Worm (Caenorhabditis elegans) whole organism, L4 larva: Measurements from ENCODE around the gene C50D2.1.

Source experiments
- F26F4.8 ChIP-seq: fragments of 200-800 bp; sonication (Bioruptor generic); conservative IDR thresholded peaks from 2 replicates; pipeline ENCODE4 v1.3.6; 2022; ENCODE audit warnings: missing genetic modification characterization, missing compliant biosample characterization
- Y105C5A.15 ChIP-seq: fragments of 200-800 bp; sonication (Bioruptor generic); IDR thresholded peaks from 2 replicates; pipeline ENCODE4 v1.3.6; 2022; ENCODE audit warnings: missing genetic modification characterization, missing compliant biosample characterization
- Y5F2A.4 ChIP-seq: fragments of 200-800 bp; sonication (Bioruptor generic); optimal IDR thresholded peaks from 2 replicates; lab custom pipeline; 2018; ENCODE audit warnings: mild to moderate bottlenecking, missing genetic modification characterization, missing compliant biosample characterization
- ZK337.2 ChIP-seq: fragments of 200-800 bp; sonication (Bioruptor generic); IDR thresholded peaks from 2 replicates; pipeline ENCODE4 v1.3.6; 2022; ENCODE audit warnings: missing genetic modification reagents, missing genetic modification characterization, missing compliant biosample characterization
- aha-1 ChIP-seq: fragments of 150-350 bp; peaks from one replicate; lab custom pipeline; 2014; ENCODE audit warnings: missing biosample characterization, missing genetic modification characterization
- aly-2 ChIP-seq: sonication (generic microtip); optimal IDR thresholded peaks from 2 replicates; lab custom pipeline; 2018; ENCODE audit warnings: missing biosample characterization, missing genetic modification characterization
- ceh-20 ChIP-seq: fragments of 200-800 bp; sonication (Bioruptor generic); IDR thresholded peaks from 2 replicates; pipeline ENCODE4 v1.3.6; 2022; ENCODE audit warnings: missing genetic modification reagents, missing genetic modification characterization, missing compliant biosample characterization
- ceh-44 ChIP-seq: fragments of 200-800 bp; sonication (Bioruptor generic); IDR thresholded peaks from 2 replicates; pipeline ENCODE4 v1.3.6; 2022; ENCODE audit warnings: missing genetic modification reagents, missing genetic modification characterization, missing compliant biosample characterization
- ceh-62 ChIP-seq: sonication (generic microtip); optimal IDR thresholded peaks from 2 replicates; lab custom pipeline; 2017; ENCODE audit warnings: missing biosample characterization, missing genetic modification characterization
- ctbp-1 ChIP-seq: fragments of 200-800 bp; sonication (Bioruptor generic); IDR thresholded peaks from 2 replicates; pipeline ENCODE4 v1.3.6; 2022; ENCODE audit warnings: missing genetic modification reagents, missing genetic modification characterization, missing compliant biosample characterization
- daf-16 ChIP-seq, 3 experiments: sonication (generic microtip); optimal IDR thresholded peaks; 2 replicates each; lab custom pipeline; 2016 to 2017; ENCODE audit warnings: missing genetic modification characterization in 3 of 3, missing genetic modification reagents in 3 of 3, mild to moderate bottlenecking in 2 of 3, missing compliant biosample characterization in 2 of 3, missing biosample characterization in 1 of 3, moderate library complexity in 1 of 3
- dmd-6 ChIP-seq: fragments of 200-800 bp; sonication (Bioruptor generic); IDR thresholded peaks from 2 replicates; pipeline ENCODE4 v1.3.6; 2022; ENCODE audit warnings: missing genetic modification reagents, missing genetic modification characterization, missing compliant biosample characterization
- dmd-8 ChIP-seq: fragments of 200-800 bp; sonication (Bioruptor generic); IDR thresholded peaks from 2 replicates; pipeline ENCODE4 v1.3.6; 2022; ENCODE audit warnings: missing genetic modification characterization, missing compliant biosample characterization
- dpl-1 ChIP-seq: fragments of 150-350 bp; optimal IDR thresholded peaks from 2 replicates; lab custom pipeline; 2014; ENCODE audit warnings: missing biosample characterization, missing genetic modification reagents, missing genetic modification characterization
- duxl-1 ChIP-seq: sonication (generic microtip); optimal IDR thresholded peaks from 2 replicates; lab custom pipeline; 2016; ENCODE audit warnings: mild to moderate bottlenecking, missing genetic modification characterization, moderate library complexity, missing compliant biosample characterization; ENCODE audit not compliant: poor library complexity
- egl-27 ChIP-seq: sonication (generic microtip); optimal IDR thresholded peaks from 3 replicates; lab custom pipeline; 2017; ENCODE audit warnings: missing biosample characterization, missing genetic modification reagents, missing genetic modification characterization
- egl-43 ChIP-seq: fragments of 200-800 bp; sonication (Bioruptor generic); IDR thresholded peaks from 2 replicates; pipeline ENCODE4 v1.3.6; 2022; ENCODE audit warnings: missing genetic modification reagents, missing genetic modification characterization, missing compliant biosample characterization
- fkh-10 ChIP-seq: fragments of 150-350 bp; optimal IDR thresholded peaks from 2 replicates; lab custom pipeline; 2014; ENCODE audit warnings: missing biosample characterization, missing genetic modification reagents, missing genetic modification characterization
- gei-8 ChIP-seq: fragments of 200-800 bp; sonication (Bioruptor generic); optimal IDR thresholded peaks from 2 replicates; lab custom pipeline; 2018; ENCODE audit warnings: mild to moderate bottlenecking, missing genetic modification characterization, missing compliant biosample characterization
- hif-1 ChIP-seq, 2 experiments: sonication (generic microtip); optimal IDR thresholded peaks; 2 replicates each; lab custom pipeline; 2016 to 2017; ENCODE audit warnings: missing compliant biosample characterization in 2 of 2, missing genetic modification characterization in 2 of 2, missing genetic modification reagents in 2 of 2, missing genotype in 2 of 2, mild to moderate bottlenecking in 1 of 2
- hlh-11 ChIP-seq: fragments of 200-800 bp; sonication (Bioruptor generic); optimal IDR thresholded peaks from 2 replicates; lab custom pipeline; 2018; ENCODE audit warnings: mild to moderate bottlenecking, missing genetic modification characterization, missing compliant biosample characterization
- hmg-1.1 ChIP-seq: fragments of 200-800 bp; sonication (Bioruptor generic); IDR thresholded peaks from 2 replicates; pipeline ENCODE4 v1.3.6; 2022; ENCODE audit warnings: missing genetic modification reagents, missing genetic modification characterization, missing compliant biosample characterization
- lin-1 ChIP-seq: fragments of 200-800 bp; sonication (Bioruptor generic); IDR thresholded peaks from 2 replicates; pipeline ENCODE4 v1.3.6; 2022; ENCODE audit warnings: missing genetic modification reagents, missing genetic modification characterization, missing compliant biosample characterization
- lin-13 ChIP-seq: fragments of 150-350 bp; optimal IDR thresholded peaks from 2 replicates; lab custom pipeline; 2014; ENCODE audit warnings: missing biosample characterization, missing genetic modification reagents, missing genetic modification characterization
- lin-15B ChIP-seq: fragments of 150-350 bp; sonication (generic microtip); optimal IDR thresholded peaks from 3 replicates; lab custom pipeline; 2014; ENCODE audit warnings: missing biosample characterization, missing genetic modification characterization
- lin-38 ChIP-seq: fragments of 200-800 bp; sonication (Bioruptor generic); IDR thresholded peaks from 2 replicates; pipeline ENCODE4 v1.3.6; 2022; ENCODE audit warnings: missing genetic modification reagents, missing genetic modification characterization, missing compliant biosample characterization
- mes-2 ChIP-seq: sonication (generic microtip); optimal IDR thresholded peaks from 2 replicates; lab custom pipeline; 2016; ENCODE audit warnings: missing genotype, mild to moderate bottlenecking, missing genetic modification characterization, missing compliant biosample characterization; ENCODE audit not compliant: poor library complexity, severe bottlenecking
- mxl-3 ChIP-seq: fragments of 200-800 bp; sonication (Bioruptor generic); optimal IDR thresholded peaks from 2 replicates; lab custom pipeline; 2018; ENCODE audit warnings: mild to moderate bottlenecking, missing genetic modification characterization, missing compliant biosample characterization
- nhr-10 ChIP-seq: fragments of 150-350 bp; optimal IDR thresholded peaks from 2 replicates; lab custom pipeline; 2014; ENCODE audit warnings: missing biosample characterization, missing genetic modification characterization
- nhr-102 ChIP-seq: sonication (generic microtip); optimal IDR thresholded peaks from 2 replicates; lab custom pipeline; 2016; ENCODE audit warnings: mild to moderate bottlenecking, missing genetic modification characterization, moderate library complexity, missing compliant biosample characterization
- nhr-48 ChIP-seq: sonication (generic microtip); optimal IDR thresholded peaks from 2 replicates; lab custom pipeline; 2016; ENCODE audit warnings: mild to moderate bottlenecking, missing genetic modification characterization, missing compliant biosample characterization
- pha-4 ChIP-seq, 2 experiments: fragments of 150-350 bp in 1 of 2; fragments of 200-800 bp in 1 of 2; sonication (Bioruptor generic) in 1 of 2; IDR thresholded peaks in 1 of 2; optimal IDR thresholded peaks in 1 of 2; 2 replicates each; pipeline versions ENCODE4 v1.3.6 to Lab custom; 2014 to 2022; ENCODE audit warnings: missing genetic modification characterization in 2 of 2, missing genetic modification reagents in 2 of 2, missing biosample characterization in 1 of 2, missing compliant biosample characterization in 1 of 2
- rbr-2 ChIP-seq: sonication (generic microtip); optimal IDR thresholded peaks from 2 replicates; lab custom pipeline; 2016; ENCODE audit warnings: missing genotype, missing genetic modification characterization, missing compliant biosample characterization
- saeg-2 ChIP-seq: fragments of 200-800 bp; sonication (Bioruptor generic); IDR thresholded peaks from 2 replicates; pipeline ENCODE4 v1.3.6; 2022; ENCODE audit warnings: missing genetic modification reagents, missing genetic modification characterization, missing compliant biosample characterization
- tag-97 ChIP-seq: fragments of 200-800 bp; sonication (Bioruptor generic); IDR thresholded peaks from 2 replicates; pipeline ENCODE4 v1.3.6; 2022; ENCODE audit warnings: missing genetic modification characterization, missing compliant biosample characterization
- unc-62 ChIP-seq, 3 experiments: fragments of 150-350 bp in 1 of 3; sonication (generic microtip); optimal IDR thresholded peaks in 2 of 3; peaks in 1 of 3; 1 replicate in 1 of 3; 2 replicates in 2 of 3; lab custom pipeline; 2014 to 2017; ENCODE audit warnings: missing biosample characterization in 3 of 3, missing genetic modification characterization in 3 of 3, missing genetic modification reagents in 3 of 3, missing genotype in 1 of 3
- vab-7 ChIP-seq: fragments of 200-800 bp; sonication (Bioruptor generic); IDR thresholded peaks from 2 replicates; pipeline ENCODE4 v1.3.6; 2022; ENCODE audit warnings: missing genetic modification reagents, missing genetic modification characterization, missing compliant biosample characterization
- zip-11 ChIP-seq: fragments of 200-800 bp; sonication (Bioruptor generic); IDR thresholded peaks from 2 replicates; pipeline ENCODE4 v1.3.6; 2022; ENCODE audit warnings: missing genetic modification characterization, missing compliant biosample characterization
- zip-2 ChIP-seq: fragments of 150-350 bp; optimal IDR thresholded peaks from 2 replicates; lab custom pipeline; 2014; ENCODE audit warnings: missing biosample characterization, missing genetic modification characterization

C50D2.1 gene

DNA sequence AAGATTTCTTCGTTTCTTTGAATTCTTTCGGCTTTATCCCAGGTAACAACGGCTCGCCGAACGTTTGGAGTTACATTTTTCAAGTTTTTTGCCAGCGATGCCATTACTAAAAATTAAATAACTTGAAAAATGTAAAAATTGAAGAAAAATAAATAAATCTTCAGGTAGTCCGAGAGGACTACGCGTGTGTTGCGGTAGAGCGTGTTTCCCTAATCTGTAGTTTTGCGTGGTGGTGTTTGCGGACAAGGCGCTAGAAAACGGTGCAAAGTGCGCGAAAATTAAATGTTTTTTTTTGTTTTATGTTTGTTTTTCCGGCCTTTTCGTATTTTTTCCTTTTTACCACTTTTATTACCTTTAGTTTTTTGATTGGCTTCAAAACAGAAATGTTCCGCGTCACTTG, 44.5 kb downstream of the C50D2.1 start, which contains the start of gene mrpl-28 (continued):
- peak; percentile 78 for TF ChIP-seq fkh-10
- no peak; the same call in 1 of the 2 replicates for TF ChIP-seq lin-1 (GFP tag; lab: Robert Waterston, UW)
- TF ChIP-seq zip-2 (tag; lab: Kevin White, UChicago): no peak
- TF ChIP-seq F26F4.8 (GFP tag; lab: Robert Waterston, UW): no peak
- no peak for TF ChIP-seq zip-11
- no peak for TF ChIP-seq dmd-8 (GFP tag; lab: Robert Waterston, UW)
- TF ChIP-seq Y5F2A.4 (GFP tag; lab: Kevin White, UChicago): peak; percentile 9
- no peak for TF ChIP-seq ceh-44 (GFP tag; lab: Robert Waterston, UW)
- TF ChIP-seq hmg-1.1 (GFP tag; lab: Robert Waterston, UW): peak; percentile 71
- TF ChIP-seq ZK337.2 (GFP tag; lab: Robert Waterston, UW): peak; percentile 55; the same call in 1 of the 2 replicates
- no peak for TF ChIP-seq aly-2
- peak; percentile 99 for TF ChIP-seq lin-38 (GFP tag; lab: Robert Waterston, UW)
- TF ChIP-seq nhr-10 (tag; lab: Kevin White, UChicago): no peak
- TF ChIP-seq mes-2 (tag; lab: Kevin White, UChicago): peak; percentile 94
- TF ChIP-seq ctbp-1 (GFP tag; lab: Robert Waterston, UW): peak; percentile 72
- peak; percentile 47 for TF ChIP-seq nhr-48 (tag; lab: Kevin White, UChicago)
- TF ChIP-seq daf-16 (GFP tag; optimal IDR thresholded peaks at IDR 0.05; lab: Kevin White, UChicago): peak; percentile 19 to 35
- TF ChIP-seq daf-16 (tag; optimal IDR thresholded peaks at IDR 0.05; lab: Kevin White, UChicago): peak; percentile 48
- no peak for TF ChIP-seq ceh-62 (tag; lab: Kevin White, UChicago)
- peak; percentile 80 for TF ChIP-seq dmd-6 (GFP tag; lab: Robert Waterston, UW)
- no peak for TF ChIP-seq tag-97 (GFP tag; lab: Robert Waterston, UW)
- peak; percentile 74 for TF ChIP-seq ceh-20
- TF ChIP-seq saeg-2 (GFP tag; lab: Robert Waterston, UW): no peak
- peak; percentile 30 for TF ChIP-seq mxl-3
- TF ChIP-seq hif-1 (tag; optimal IDR thresholded peaks at IDR 0.05; lab: Kevin White, UChicago): peak in 1 of 2 experiments; percentile 61
- peak; percentile 74 for TF ChIP-seq nhr-102 (tag; lab: Kevin White, UChicago)
- peak; percentile 97 for TF ChIP-seq dpl-1 (GFP tag; lab: Kevin White, UChicago)
- TF ChIP-seq Y105C5A.15 (GFP tag; lab: Robert Waterston, UW): no peak
- peak in 1 of 2 experiments; percentile 93 for TF ChIP-seq unc-62 (GFP tag; optimal IDR thresholded peaks at IDR 0.05 in 1 of 2; lab: Kevin White, UChicago)
- TF ChIP-seq unc-62 (tag; optimal IDR thresholded peaks at IDR 0.05; lab: Kevin White, UChicago): no peak
- no peak for TF ChIP-seq egl-27 (tag; lab: Kevin White, UChicago)
- TF ChIP-seq pha-4 (GFP tag; IDR thresholded peaks at IDR 0.05; lab: Robert Waterston, UW): peak; percentile 80; the same call in 1 of the 2 replicates
- peak; percentile 97 for TF ChIP-seq pha-4 (tag; optimal IDR thresholded peaks at IDR 0.05; lab: Kevin White, UChicago)
- TF ChIP-seq gei-8 (GFP tag; lab: Kevin White, UChicago): no peak
- TF ChIP-seq duxl-1 (tag; lab: Kevin White, UChicago): peak; percentile 87
- peak; percentile 87 for TF ChIP-seq lin-13 (GFP tag; lab: Kevin White, UChicago)
- TF ChIP-seq vab-7 (GFP tag; lab: Robert Waterston, UW): 0 out of 2 replicates have a peak, but pooled peaks have one; percentile 19
- peak; percentile 87 for TF ChIP-seq lin-15B (tag; lab: Kevin White, UChicago)

- TF ChIP-seq pha-4 (GFP tag; IDR thresholded peaks at IDR 0.05; lab: Robert Waterston, UW) (no peak), pha-4 (tag; optimal IDR thresholded peaks at IDR 0.05; lab: Kevin White, UChicago) (no peak), egl-43 (GFP tag; lab: Robert Waterston, UW) (no peak), Y5F2A.4 (GFP tag; lab: Kevin White, UChicago) (no peak), rbr-2 (tag; lab: Kevin White, UChicago) (no peak), hlh-11 (peak; percentile 12), aha-1 (tag; lab: Kevin White, UChicago) (peak; percentile 59), daf-16 (GFP tag; optimal IDR thresholded peaks at IDR 0.05; lab: Kevin White, UChicago) (no peak), daf-16 (tag; optimal IDR thresholded peaks at IDR 0.05; lab: Kevin White, UChicago) (peak; percentile 7)
Measured at ce11 chrII:156999-157499, 45.7 kb downstream of the C50D2.1 start.
